Worm (Caenorhabditis elegans) whole organism, young adult: ENCODE results near the gene Y57G11C.1144.

Experiments used
- B0336.3 ChIP-seq: fragments of 200-800 bp; sonication (Bioruptor generic); IDR thresholded peaks from 2 replicates; pipeline ENCODE4 v1.3.6; 2022; ENCODE audit warnings: missing genetic modification characterization, missing compliant biosample characterization
- C06A6.2 ChIP-seq: fragments of 200-800 bp; sonication (Bioruptor generic); conservative IDR thresholded peaks from 2 replicates; pipeline ENCODE4 v1.3.6; 2022; ENCODE audit warnings: missing genetic modification characterization, missing compliant biosample characterization
- F37B4.10 ChIP-seq: fragments of 200-800 bp; sonication (Bioruptor generic); IDR thresholded peaks from 2 replicates; pipeline ENCODE4 v1.3.6; 2022; ENCODE audit warnings: missing genetic modification characterization, missing compliant biosample characterization
- T26A5.8 ChIP-seq: sonication (generic microtip); optimal IDR thresholded peaks from 2 replicates; lab custom pipeline; 2016; ENCODE audit warnings: missing genetic modification characterization, missing compliant biosample characterization
- Y53G8AR.9 ChIP-seq: fragments of 200-800 bp; sonication (Bioruptor generic); conservative IDR thresholded peaks from 2 replicates; pipeline ENCODE4 v1.3.6; 2022; ENCODE audit warnings: missing genetic modification reagents, missing genetic modification characterization, missing compliant biosample characterization
- Y56A3A.18 ChIP-seq: fragments of 200-800 bp; sonication (Bioruptor generic); IDR thresholded peaks from 2 replicates; pipeline ENCODE4 v1.3.6; 2022; ENCODE audit warnings: missing genetic modification reagents, missing genetic modification characterization, missing compliant biosample characterization
- Y79H2A.3 ChIP-seq: fragments of 200-800 bp; sonication (Bioruptor generic); conservative IDR thresholded peaks from 2 replicates; pipeline ENCODE4 v1.3.6; 2022; ENCODE audit warnings: missing genetic modification reagents, missing genetic modification characterization, missing compliant biosample characterization
- attf-5 ChIP-seq: fragments of 200-800 bp; sonication (Bioruptor generic); optimal IDR thresholded peaks from 2 replicates; lab custom pipeline; 2018; ENCODE audit warnings: mild to moderate bottlenecking, missing genetic modification characterization, missing compliant biosample characterization
- attf-6 ChIP-seq: fragments of 200-800 bp; sonication (Bioruptor generic); IDR thresholded peaks from 2 replicates; pipeline ENCODE4 v1.3.6; 2022; ENCODE audit warnings: missing genetic modification reagents, missing genetic modification characterization, missing compliant biosample characterization
- cebp-1 ChIP-seq, 2 experiments: fragments of 200-800 bp in 1 of 2; sonication (Bioruptor generic) in 1 of 2; sonication (generic microtip) in 1 of 2; IDR thresholded peaks in 1 of 2; optimal IDR thresholded peaks in 1 of 2; 2 replicates each; pipeline versions ENCODE4 v1.3.6 to Lab custom; 2017 to 2022; ENCODE audit warnings: missing compliant biosample characterization in 2 of 2, missing genetic modification characterization in 2 of 2, mild to moderate bottlenecking in 1 of 2, missing genetic modification reagents in 1 of 2, moderate library complexity in 1 of 2
- ceh-100 ChIP-seq: fragments of 200-800 bp; sonication (Bioruptor generic); IDR thresholded peaks from 2 replicates; pipeline ENCODE4 v1.3.6; 2022; ENCODE audit warnings: missing genetic modification reagents, missing genetic modification characterization, missing compliant biosample characterization
- dpl-1 ChIP-seq: fragments of 150-350 bp; optimal IDR thresholded peaks from 2 replicates; lab custom pipeline; 2014; ENCODE audit warnings: missing biosample characterization, missing genetic modification reagents, missing genetic modification characterization
- efl-1 ChIP-seq: fragments of 150-350 bp; optimal IDR thresholded peaks from 2 replicates; lab custom pipeline; 2014; ENCODE audit warnings: missing biosample characterization, missing genetic modification reagents, missing genetic modification characterization
- fkh-3 ChIP-seq: sonication (generic microtip); optimal IDR thresholded peaks from 2 replicates; lab custom pipeline; 2016; ENCODE audit warnings: mild to moderate bottlenecking, missing genetic modification characterization, missing compliant biosample characterization
- hmg-20 ChIP-seq: fragments of 200-800 bp; sonication (Bioruptor generic); IDR thresholded peaks from 2 replicates; pipeline ENCODE4 v1.3.6; 2022; ENCODE audit warnings: missing genetic modification reagents, missing genetic modification characterization, missing compliant biosample characterization
- let-526 ChIP-seq: fragments of 200-800 bp; sonication (Bioruptor generic); IDR thresholded peaks from 2 replicates; pipeline ENCODE4 v1.3.6; 2022; ENCODE audit warnings: missing genetic modification reagents, missing genetic modification characterization, missing compliant biosample characterization
- lin-35 ChIP-seq, 3 experiments: fragments of 150-350 bp in 2 of 3; sonication (generic microtip) in 1 of 3; optimal IDR thresholded peaks; 2 replicates each; lab custom pipeline; 2014 to 2018; ENCODE audit warnings: missing biosample characterization in 3 of 3, missing genetic modification characterization in 3 of 3, missing genetic modification reagents in 3 of 3
- lin-40 ChIP-seq: sonication (generic microtip); optimal IDR thresholded peaks from 2 replicates; lab custom pipeline; 2016; ENCODE audit warnings: missing genetic modification characterization, mild to moderate bottlenecking, missing compliant biosample characterization, missing genotype, missing genetic modification reagents
- lsl-1 ChIP-seq: fragments of 200-800 bp; sonication (Bioruptor generic); optimal IDR thresholded peaks from 2 replicates; lab custom pipeline; 2018; ENCODE audit warnings: mild to moderate bottlenecking, missing genetic modification characterization, moderate library complexity, missing compliant biosample characterization
- lsy-27 ChIP-seq: sonication (generic microtip); optimal IDR thresholded peaks from 2 replicates; lab custom pipeline; 2017; ENCODE audit warnings: missing genetic modification characterization, mild to moderate bottlenecking, missing compliant biosample characterization, antibody characterized with exemption, missing genotype, borderline replicate concordance; ENCODE audit not compliant: insufficient read depth
- madf-10 ChIP-seq: sonication (generic microtip); optimal IDR thresholded peaks from 2 replicates; lab custom pipeline; 2016; ENCODE audit warnings: mild to moderate bottlenecking, missing genetic modification characterization, missing compliant biosample characterization
- mxl-1 ChIP-seq: sonication (generic microtip); optimal IDR thresholded peaks from 2 replicates; lab custom pipeline; 2016; ENCODE audit warnings: missing genetic modification characterization, missing compliant biosample characterization
- nhr-120 ChIP-seq: fragments of 200-800 bp; sonication (Bioruptor generic); IDR thresholded peaks from 2 replicates; pipeline ENCODE4 v1.3.6; 2022; ENCODE audit warnings: missing genetic modification characterization, missing compliant biosample characterization
- pbrm-1 ChIP-seq: fragments of 200-800 bp; sonication (Bioruptor generic); IDR thresholded peaks from 2 replicates; pipeline ENCODE4 v1.3.6; 2022; ENCODE audit warnings: missing genetic modification reagents, missing genetic modification characterization, missing compliant biosample characterization
- sdz-38 ChIP-seq: sonication (generic microtip); optimal IDR thresholded peaks from 2 replicates; lab custom pipeline; 2016; ENCODE audit warnings: missing genotype, missing genetic modification characterization, missing compliant biosample characterization
- snpc-1.1 ChIP-seq: sonication (generic microtip); optimal IDR thresholded peaks from 2 replicates; lab custom pipeline; 2017; ENCODE audit warnings: missing genetic modification characterization, mild to moderate bottlenecking, missing compliant biosample characterization, antibody characterized with exemption, moderate library complexity, missing genotype, missing genetic modification reagents; ENCODE audit not compliant: insufficient read depth
- snpc-3.4 ChIP-seq: sonication (generic microtip); optimal IDR thresholded peaks from 2 replicates; lab custom pipeline; 2017; ENCODE audit warnings: missing genetic modification characterization, mild to moderate bottlenecking, missing compliant biosample characterization, antibody characterized with exemption, moderate library complexity, missing genotype, missing genetic modification reagents
- snpc-4 ChIP-seq, 5 experiments: fragments of 150-350 bp in 1 of 5; sonication (generic microtip) in 4 of 5; optimal IDR thresholded peaks; 2 replicates each; lab custom pipeline; 2014 to 2018; ENCODE audit warnings: missing genetic modification characterization in 5 of 5, missing biosample characterization in 3 of 5, antibody characterized with exemption in 2 of 5, mild to moderate bottlenecking in 2 of 5, missing compliant biosample characterization in 2 of 5, missing genotype in 2 of 5, moderate library complexity in 2 of 5, missing genetic modification reagents in 1 of 5
- tbp1 ChIP-seq: fragments of 200-800 bp; sonication (Bioruptor generic); optimal IDR thresholded peaks from 2 replicates; lab custom pipeline; 2018; ENCODE audit warnings: mild to moderate bottlenecking, missing genetic modification characterization, missing compliant biosample characterization
- unc-130 ChIP-seq: sonication (generic microtip); optimal IDR thresholded peaks from 2 replicates; lab custom pipeline; 2016; ENCODE audit warnings: missing genetic modification reagents, missing genetic modification characterization, missing compliant biosample characterization
- ztf-18 ChIP-seq: sonication (generic microtip); optimal IDR thresholded peaks from 2 replicates; lab custom pipeline; 2016; ENCODE audit warnings: missing genotype, mild to moderate bottlenecking, missing genetic modification characterization, missing compliant biosample characterization
- ztf-28 ChIP-seq: fragments of 200-800 bp; sonication (Bioruptor generic); IDR thresholded peaks from 2 replicates; pipeline ENCODE4 v1.3.6; 2022; ENCODE audit warnings: missing genetic modification reagents, missing genetic modification characterization, missing compliant biosample characterization
- ztf-3 ChIP-seq: fragments of 200-800 bp; sonication (Bioruptor generic); optimal IDR thresholded peaks from 2 replicates; lab custom pipeline; 2018; ENCODE audit warnings: mild to moderate bottlenecking, missing genetic modification characterization, missing compliant biosample characterization
- ztf-6 ChIP-seq: fragments of 200-800 bp; sonication (Bioruptor generic); IDR thresholded peaks from 2 replicates; pipeline ENCODE4 v1.3.6; 2022; ENCODE audit warnings: missing genetic modification reagents, missing genetic modification characterization, missing compliant biosample characterization

Gene Y57G11C.1144

DNA sequence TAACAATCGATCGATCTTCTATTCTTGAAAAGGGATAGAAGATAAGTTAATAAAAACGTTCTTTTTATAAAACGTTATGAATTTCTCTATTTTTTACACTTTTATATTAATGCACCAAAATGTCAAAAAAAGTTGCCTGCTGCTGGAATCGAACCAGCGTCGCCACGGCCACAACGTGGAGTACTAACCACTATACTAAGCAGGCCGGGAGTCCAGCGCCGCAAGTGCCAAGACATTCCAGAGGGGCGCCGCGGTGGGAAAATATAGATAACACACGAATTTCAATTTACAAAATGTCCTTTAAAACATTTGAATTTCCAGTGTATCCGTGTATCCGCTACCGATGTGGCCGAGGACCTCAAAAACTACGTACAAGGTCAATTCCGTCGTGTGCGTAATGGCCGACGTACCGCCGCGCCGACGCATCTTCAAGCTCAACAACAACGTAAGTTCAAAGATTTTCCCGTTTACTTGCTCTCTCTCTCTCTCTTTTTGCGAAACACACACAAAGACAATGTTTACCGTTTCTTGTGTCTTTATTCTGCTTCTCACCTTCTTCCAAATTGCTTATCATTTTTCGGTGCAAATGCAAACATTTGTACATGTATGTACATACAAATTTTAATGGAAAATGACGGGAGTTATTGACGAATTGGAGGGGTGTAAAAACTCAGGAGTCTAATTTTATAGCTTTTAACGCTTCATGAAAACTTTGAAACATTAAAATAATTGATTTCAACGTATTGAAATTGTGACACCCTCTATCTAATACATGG is 48.0 kb upstream of the Y57G11C.1144 start (continued):
- TF ChIP-seq attf-5 (peak; percentile 26), madf-10 (tag; lab: Kevin White, UChicago) (peak; percentile 7), lsl-1 (GFP tag; lab: Kevin White, UChicago) (no peak), sdz-38 (tag; lab: Kevin White, UChicago) (no peak), ztf-28 (GFP tag; lab: Robert Waterston, UW) (peak; percentile 62; the same call in 1 of the 2 replicates), snpc-1.1 (tag; lab: Kevin White, UChicago) (peak; percentile 49), snpc-4 (GFP tag; optimal IDR thresholded peaks at IDR 0.05; lab: Kevin White, UChicago) (peak; percentile 90), snpc-4 (tag; optimal IDR thresholded peaks at IDR 0.05; lab: Kevin White, UChicago) (peak; percentile 17 to 98 (median 96)), pbrm-1 (GFP tag; lab: Robert Waterston, UW) (peak; percentile 28; the same call in 1 of the 2 replicates), lin-35 (GFP tag; optimal IDR thresholded peaks at IDR 0.05; lab: Kevin White, UChicago) (peak in 1 of 3 experiments; percentile 35), cebp-1 (GFP tag; IDR thresholded peaks at IDR 0.05; lab: Robert Waterston, UW) (no peak), cebp-1 (tag; optimal IDR thresholded peaks at IDR 0.05; lab: Kevin White, UChicago) (peak; percentile 22), hmg-20 (GFP tag; lab: Robert Waterston, UW) (no peak), tbp1 (GFP tag; lab: Kevin White, UChicago) (peak; percentile 95), ztf-18 (tag; lab: Kevin White, UChicago) (peak; percentile 72), attf-6 (peak; percentile 97), B0336.3 (0 out of 2 replicates have a peak, but pooled peaks have one; percentile 23), ztf-6 (GFP tag; lab: Robert Waterston, UW) (no peak)

- TF ChIP-seq Y53G8AR.9 (GFP tag; lab: Robert Waterston, UW) = no peak
- no peak for TF ChIP-seq B0336.3
- TF ChIP-seq ztf-28 (GFP tag; lab: Robert Waterston, UW) = no peak
- no peak for TF ChIP-seq C06A6.2
- TF ChIP-seq unc-130 (GFP tag; lab: Kevin White, UChicago) = no peak
- TF ChIP-seq nhr-120 = no peak
- no peak for TF ChIP-seq T26A5.8 (tag; lab: Kevin White, UChicago)
- no peak for TF ChIP-seq ztf-3 (GFP tag; lab: Kevin White, UChicago)
- TF ChIP-seq Y56A3A.18 (GFP tag; lab: Robert Waterston, UW) = no peak
- no peak for TF ChIP-seq snpc-3.4
- no peak for TF ChIP-seq let-526 (GFP tag; lab: Robert Waterston, UW)
- TF ChIP-seq, all 124 proteins: peak for 0
Observed at ce11 chrIV:14890914-14891313, 46.2 kb upstream of the Y57G11C.1144 start.

- TF ChIP-seq attf-6 = 0 out of 2 replicates have a peak, but pooled peaks have one; percentile 58
- TF ChIP-seq dpl-1 (GFP tag; lab: Kevin White, UChicago) = no peak
- TF ChIP-seq efl-1 (GFP tag; lab: Kevin White, UChicago) = no peak
- TF ChIP-seq Y79H2A.3 (GFP tag; lab: Robert Waterston, UW) = no peak
- no peak for TF ChIP-seq ceh-100 (GFP tag; lab: Robert Waterston, UW)
- no peak for TF ChIP-seq mxl-1 (tag; lab: Kevin White, UChicago)
- no peak for TF ChIP-seq C06A6.2
- TF ChIP-seq F37B4.10 = no peak
- TF ChIP-seq madf-10 (tag; lab: Kevin White, UChicago) = no peak
- no peak for TF ChIP-seq lin-40 (tag; lab: Kevin White, UChicago)
- no peak for TF ChIP-seq snpc-4 (GFP tag; optimal IDR thresholded peaks at IDR 0.05; lab: Kevin White, UChicago)
- peak in 3 of 4 experiments; percentile 11 to 52 (median 46) for TF ChIP-seq snpc-4 (tag; optimal IDR thresholded peaks at IDR 0.05; lab: Kevin White, UChicago)
- no peak for TF ChIP-seq fkh-3 (tag; lab: Kevin White, UChicago)
- no peak for TF ChIP-seq lsy-27 (tag; lab: Kevin White, UChicago)
Observed at ce11 chrIV:14891996-14892395, 45.1 kb upstream of the Y57G11C.1144 start.
